Worm (Caenorhabditis elegans): ENCODE data around the gene slc-28.2.

- no peak for TF ChIP-seq nhr-77 (tag; optimal IDR thresholded peaks at IDR 0.05)
- no peak for TF ChIP-seq ceh-82 (tag; optimal IDR thresholded peaks at IDR 0.05)
- TF ChIP-seq snpc-4 (tag; optimal IDR thresholded peaks at IDR 0.05), result no peak
- TF ChIP-seq aly-2 (tag; optimal IDR thresholded peaks at IDR 0.05), result no peak
- no peak for TF ChIP-seq nhr-12 (tag; optimal IDR thresholded peaks at IDR 0.05)
Observed at ce11 chrV:3442609-3443008, 17.4 kb upstream of the slc-28.2 start.

All from whole organism, L2 larva.